Worm (Caenorhabditis elegans): ENCODE measurements around the gene sre-34.

The sre-34 gene

DNA sequence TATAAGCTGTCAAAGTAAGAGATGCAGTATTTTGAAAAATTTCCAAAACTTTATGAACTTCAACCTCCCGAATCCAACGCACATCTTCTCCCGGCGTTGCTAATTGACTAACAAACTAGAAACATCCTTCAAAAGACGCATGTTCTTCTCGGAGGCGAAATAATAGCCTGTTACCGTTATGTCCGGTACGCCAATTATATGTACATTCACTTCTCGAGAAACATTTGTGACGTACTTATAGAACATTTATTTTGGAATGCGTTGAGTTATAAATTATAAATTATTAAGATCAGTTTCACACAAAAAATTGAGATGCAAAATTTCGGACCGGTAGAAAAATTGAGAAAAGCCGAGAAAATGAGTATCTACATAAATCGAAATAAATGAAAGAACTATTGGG is 47.0 kb downstream of the sre-34 start, which contains the start of gene T21B4.3:
Gene T21B4.3 (minus strand): TSS at position 101 of the 400 bp plus-strand sequence.
- TF ChIP-seq blmp-1 (tag; optimal IDR thresholded peaks at IDR 0.05) (no peak), elt-3 (tag; optimal IDR thresholded peaks at IDR 0.05) (no peak), ceh-39 (tag; optimal IDR thresholded peaks at IDR 0.05) (no peak), unc-39 (tag; optimal IDR thresholded peaks at IDR 0.05) (no peak), ztf-11 (tag; optimal IDR thresholded peaks at IDR 0.05) (no peak), unc-62 (GFP tag; optimal IDR thresholded peaks at IDR 0.05) (no peak), mab-5 (tag; optimal IDR thresholded peaks at IDR 0.05) (no peak), M03D4.4 (tag; optimal IDR thresholded peaks at IDR 0.05) (no peak), hlh-1 (tag; optimal IDR thresholded peaks at IDR 0.05) (no peak), sem-2 (GFP tag; optimal IDR thresholded peaks at IDR 0.05) (no peak), elt-1 (tag; optimal IDR thresholded peaks at IDR 0.05; ENCODE audit: borderline replicate concordance, insufficient read depth) (no peak), mep-1 (tag; optimal IDR thresholded peaks at IDR 0.05) (no peak), nhr-12 (tag; optimal IDR thresholded peaks at IDR 0.05) (no peak), ces-1 (GFP tag; optimal IDR thresholded peaks at IDR 0.05) (no peak), lin-32 (GFP tag; optimal IDR thresholded peaks at IDR 0.05) (no peak)

DNA sequence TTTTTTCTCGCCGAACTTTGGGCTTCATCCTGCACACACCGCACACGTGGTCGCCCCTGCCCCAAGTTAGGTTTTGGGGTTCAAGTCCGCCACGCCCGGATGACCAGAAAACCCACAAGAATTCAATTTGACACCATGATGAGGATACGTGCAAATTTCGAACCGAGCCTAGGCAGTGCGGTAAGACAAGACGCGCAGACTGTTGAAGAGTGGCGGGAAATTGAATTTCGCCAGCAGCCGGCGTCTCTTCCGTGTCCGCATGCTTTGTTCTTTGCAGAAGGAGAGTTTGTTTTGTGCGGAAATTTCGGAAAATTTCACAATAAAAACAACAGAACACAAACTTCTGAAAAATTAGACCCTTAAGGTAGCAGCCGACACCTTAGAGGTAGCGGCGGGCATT is 50.0 kb downstream of the sre-34 start:
- no peak for TF ChIP-seq ceh-39 (tag; optimal IDR thresholded peaks at IDR 0.05)
- no peak for TF ChIP-seq zip-8 (tag; optimal IDR thresholded peaks at IDR 0.05)
- no peak for TF ChIP-seq hlh-1 (tag; optimal IDR thresholded peaks at IDR 0.05)
- TF ChIP-seq bed-3 (GFP tag; optimal IDR thresholded peaks at IDR 0.05) = no peak
- peak; percentile 91 for TF ChIP-seq ces-1 (GFP tag; optimal IDR thresholded peaks at IDR 0.05)
- TF ChIP-seq unc-62 (GFP tag; optimal IDR thresholded peaks at IDR 0.05) = no peak
- no peak for TF ChIP-seq unc-120 (tag; optimal IDR thresholded peaks at IDR 0.05; ENCODE audit: poor library complexity, severe bottlenecking)
- no peak for TF ChIP-seq nhr-237 (tag; optimal IDR thresholded peaks at IDR 0.05)
